Worm (Caenorhabditis elegans): ENCODE results near the gene clec-231.

The clec-231 gene

ce11 chrV:15303625-15304024 lies 46.9 kb downstream of the clec-231 start, which contains the start of gene srx-48:
Gene srx-48 (minus strand): TSS chrV:15303725.
- TF ChIP-seq lin-1 (GFP tag; IDR thresholded peaks at IDR 0.05), result no peak

Data from whole organism, L4 larva.